Worm (Caenorhabditis elegans) whole organism, L4/young adult: ENCODE data around the gene K09C4.10.

Source experiments
- W03F9.2 ChIP-seq: fragments of 150-350 bp; optimal IDR thresholded peaks from 2 replicates; lab custom pipeline; 2014; ENCODE audit warnings: missing biosample characterization, missing genetic modification characterization
- dao-5 ChIP-seq: sonication (generic microtip); optimal IDR thresholded peaks from 2 replicates; lab custom pipeline; 2016; ENCODE audit warnings: missing genotype, missing genetic modification characterization, moderate library complexity, missing compliant biosample characterization

ce11 chrX:3250481-3251091 is 29.4 kb downstream of the K09C4.10 start, which contains the start of gene pqn-37:
- TF ChIP-seq dao-5 (tag; lab: Kevin White, UChicago) (no peak), W03F9.2 (tag; lab: Kevin White, UChicago) (no peak)
